Worm (Caenorhabditis elegans): ENCODE results near the gene Y62H9A.14.

Y62H9A.14 gene

ce11 chrX:11920723-11921283 is at the start of gene Y62H9A.14:
Y62H9A.14 (plus strand) TSS chrX:11921233.
- TF ChIP-seq tbx-2 (tag; optimal IDR thresholded peaks at IDR 0.05) (no peak), jun-1 (tag; optimal IDR thresholded peaks at IDR 0.05) (no peak), ztf-11 (tag; optimal IDR thresholded peaks at IDR 0.05) (no peak), skn-1 (tag; optimal IDR thresholded peaks at IDR 0.05) (no peak), elt-3 (tag; optimal IDR thresholded peaks at IDR 0.05) (no peak), nhr-237 (tag; optimal IDR thresholded peaks at IDR 0.05) (no peak), zag-1 (tag; optimal IDR thresholded peaks at IDR 0.05) (no peak), ceh-16 (tag; optimal IDR thresholded peaks at IDR 0.05) (no peak), mml-1 (tag; optimal IDR thresholded peaks at IDR 0.05) (no peak), nhr-76 (tag; optimal IDR thresholded peaks at IDR 0.05) (no peak), ceh-82 (tag; optimal IDR thresholded peaks at IDR 0.05) (no peak), ztf-4 (tag; optimal IDR thresholded peaks at IDR 0.05) (no peak), unc-62 (GFP tag; optimal IDR thresholded peaks at IDR 0.05) (no peak), mdl-1 (tag; optimal IDR thresholded peaks at IDR 0.05) (no peak), lin-15B (tag; optimal IDR thresholded peaks at IDR 0.05) (no peak), fkh-2 (tag; optimal IDR thresholded peaks at IDR 0.05) (no peak), lin-39 (tag; optimal IDR thresholded peaks at IDR 0.05) (no peak), snpc-4 (tag; optimal IDR thresholded peaks at IDR 0.05) (no peak)

ce11 chrX:11872210-11872609 is 48.8 kb upstream of the Y62H9A.14 start:
- TF ChIP-seq nhr-11 (tag; optimal IDR thresholded peaks at IDR 0.05) (no peak), elt-3 (tag; optimal IDR thresholded peaks at IDR 0.05) (no peak), pha-4 (tag; optimal IDR thresholded peaks at IDR 0.05) (no peak), nhr-67 (tag; optimal IDR thresholded peaks at IDR 0.05) (no peak), fkh-10 (GFP tag; optimal IDR thresholded peaks at IDR 0.05) (no peak), elt-2 (tag; optimal IDR thresholded peaks at IDR 0.05) (no peak), eor-1 (tag; optimal IDR thresholded peaks at IDR 0.05) (no peak), ceh-82 (tag; optimal IDR thresholded peaks at IDR 0.05) (no peak), ceh-9 (tag; optimal IDR thresholded peaks at IDR 0.05) (no peak), nhr-28 (tag; optimal IDR thresholded peaks at IDR 0.05) (no peak), mdl-1 (tag; optimal IDR thresholded peaks at IDR 0.05) (no peak), aly-2 (tag; optimal IDR thresholded peaks at IDR 0.05) (no peak), nhr-25 (tag; optimal IDR thresholded peaks at IDR 0.05) (no peak), daf-12 (tag; optimal IDR thresholded peaks at IDR 0.05) (no peak), R02D3.7 (tag; optimal IDR thresholded peaks at IDR 0.05) (no peak), ZK546.5 (tag; optimal IDR thresholded peaks at IDR 0.05) (no peak), fkh-2 (tag; optimal IDR thresholded peaks at IDR 0.05) (no peak)

ce11 chrX:11875260-11875659 is 45.8 kb upstream of the Y62H9A.14 start, which contains the start of gene Y62H9A.1:
Y62H9A.1 (plus strand) TSS chrX:11875541.
- TF ChIP-seq eor-1 (tag; optimal IDR thresholded peaks at IDR 0.05), result no peak
- TF ChIP-seq daf-12 (tag; optimal IDR thresholded peaks at IDR 0.05), result no peak
- TF ChIP-seq ceh-9 (tag; optimal IDR thresholded peaks at IDR 0.05), result no peak
- TF ChIP-seq sea-2 (GFP tag; optimal IDR thresholded peaks at IDR 0.05), result no peak
- TF ChIP-seq fos-1 (tag; optimal IDR thresholded peaks at IDR 0.05), result no peak
- TF ChIP-seq ztf-4 (tag; optimal IDR thresholded peaks at IDR 0.05), result no peak
- TF ChIP-seq elt-2 (tag; optimal IDR thresholded peaks at IDR 0.05), result no peak
- TF ChIP-seq fkh-10 (GFP tag; optimal IDR thresholded peaks at IDR 0.05), result no peak
- TF ChIP-seq nhr-11 (tag; optimal IDR thresholded peaks at IDR 0.05), result no peak
- no peak for TF ChIP-seq nhr-25 (tag; optimal IDR thresholded peaks at IDR 0.05)
- TF ChIP-seq mml-1 (tag; optimal IDR thresholded peaks at IDR 0.05), result no peak
- TF ChIP-seq ZK546.5 (tag; optimal IDR thresholded peaks at IDR 0.05), result no peak
- no peak for TF ChIP-seq pqm-1 (tag; optimal IDR thresholded peaks at IDR 0.05)
- TF ChIP-seq unc-62 (GFP tag; optimal IDR thresholded peaks at IDR 0.05), result no peak
- no peak for TF ChIP-seq jun-1 (tag; optimal IDR thresholded peaks at IDR 0.05)
- TF ChIP-seq nhr-67 (tag; optimal IDR thresholded peaks at IDR 0.05), result no peak
- no peak for TF ChIP-seq lsy-12 (tag; optimal IDR thresholded peaks at IDR 0.05)
- TF ChIP-seq fkh-2 (tag; optimal IDR thresholded peaks at IDR 0.05), result no peak
- no peak for TF ChIP-seq nhr-237 (tag; optimal IDR thresholded peaks at IDR 0.05)
- no peak for TF ChIP-seq zag-1 (tag; optimal IDR thresholded peaks at IDR 0.05)

- TF ChIP-seq snpc-4 (tag; optimal IDR thresholded peaks at IDR 0.05), result no peak
- no peak for TF ChIP-seq lsy-12 (tag; optimal IDR thresholded peaks at IDR 0.05)
- TF ChIP-seq ama-1 (optimal IDR thresholded peaks at IDR 0.05), result no peak
- TF ChIP-seq ceh-9 (tag; optimal IDR thresholded peaks at IDR 0.05), result no peak
- TF ChIP-seq R02D3.7 (tag; optimal IDR thresholded peaks at IDR 0.05), result no peak
- TF ChIP-seq elt-2 (tag; optimal IDR thresholded peaks at IDR 0.05), result no peak
- TF ChIP-seq aly-2 (tag; optimal IDR thresholded peaks at IDR 0.05), result no peak
- no peak for TF ChIP-seq nhr-237 (tag; optimal IDR thresholded peaks at IDR 0.05)
Measured at ce11 chrX:11878109-11878508, 42.9 kb upstream of the Y62H9A.14 start, which contains the start of gene Y62H9A.2. Y62H9A.2 (minus strand) TSS chrX:11878209.
